Worm (Caenorhabditis elegans) whole organism, late embryonic: Measurements from ENCODE around the gene C39E9.8.

Source experiments
- C08G9.2 ChIP-seq: sonication (generic microtip); optimal IDR thresholded peaks from 2 replicates; lab custom pipeline; 2016; ENCODE audit warnings: mild to moderate bottlenecking, missing genetic modification characterization, moderate library complexity, missing compliant biosample characterization
- C38D4.7 ChIP-seq: fragments of 200-800 bp; sonication (Bioruptor generic); optimal IDR thresholded peaks from 2 replicates; lab custom pipeline; 2018; ENCODE audit warnings: mild to moderate bottlenecking, missing genetic modification characterization, moderate library complexity, missing compliant biosample characterization
- F13H6.1 ChIP-seq: sonication (generic microtip); optimal IDR thresholded peaks from 2 replicates; lab custom pipeline; 2016; ENCODE audit warnings: missing genetic modification characterization, missing compliant biosample characterization
- K02D7.2 ChIP-seq: sonication (generic microtip); optimal IDR thresholded peaks from 2 replicates; lab custom pipeline; 2017; ENCODE audit warnings: mild to moderate bottlenecking, missing genetic modification characterization, missing compliant biosample characterization
- K09A11.1 ChIP-seq: sonication (generic microtip); optimal IDR thresholded peaks from 2 replicates; lab custom pipeline; 2017; ENCODE audit warnings: antibody characterized with exemption, mild to moderate bottlenecking, missing genetic modification characterization, missing compliant biosample characterization; ENCODE audit not compliant: insufficient read depth
- T23F11.4 ChIP-seq: fragments of 200-800 bp; sonication (Bioruptor generic); optimal IDR thresholded peaks from 2 replicates; lab custom pipeline; 2018; ENCODE audit warnings: mild to moderate bottlenecking, missing genetic modification characterization, missing compliant biosample characterization
- Y22D7AL.16 ChIP-seq: sonication (generic microtip); optimal IDR thresholded peaks from 2 replicates; lab custom pipeline; 2016; ENCODE audit warnings: missing genetic modification characterization, missing compliant biosample characterization
- ahr-1 ChIP-seq: sonication (generic microtip); optimal IDR thresholded peaks from 2 replicates; lab custom pipeline; 2016; ENCODE audit warnings: missing genetic modification characterization, missing compliant biosample characterization
- ama-1 ChIP-seq: fragments of 150-350 bp; optimal IDR thresholded peaks from 2 replicates; lab custom pipeline; 2014
- ceh-19 ChIP-seq: fragments of 200-800 bp; sonication (Bioruptor generic); optimal IDR thresholded peaks from 2 replicates; lab custom pipeline; 2018; ENCODE audit warnings: mild to moderate bottlenecking, missing genetic modification characterization, missing compliant biosample characterization
- ceh-2 ChIP-seq: sonication (generic microtip); optimal IDR thresholded peaks from 2 replicates; lab custom pipeline; 2016; ENCODE audit warnings: missing genotype, missing genetic modification characterization, missing compliant biosample characterization
- ceh-22 ChIP-seq: sonication (generic microtip); optimal IDR thresholded peaks from 2 replicates; lab custom pipeline; 2017; ENCODE audit warnings: missing biosample characterization, missing genetic modification characterization
- ceh-24 ChIP-seq: sonication (generic microtip); optimal IDR thresholded peaks from 2 replicates; lab custom pipeline; 2016; ENCODE audit warnings: mild to moderate bottlenecking, missing genetic modification characterization, missing compliant biosample characterization
- ceh-31 ChIP-seq: sonication (generic microtip); optimal IDR thresholded peaks from 2 replicates; lab custom pipeline; 2016; ENCODE audit warnings: missing genetic modification characterization, missing compliant biosample characterization
- ceh-48 ChIP-seq: sonication (generic microtip); optimal IDR thresholded peaks from 2 replicates; lab custom pipeline; 2016; ENCODE audit warnings: missing genetic modification characterization, inconsistent platforms, missing compliant biosample characterization
- ceh-9 ChIP-seq: sonication (generic microtip); optimal IDR thresholded peaks from 2 replicates; lab custom pipeline; 2016; ENCODE audit warnings: mild to moderate bottlenecking, missing genetic modification characterization, inconsistent platforms, missing compliant biosample characterization
- che-1 ChIP-seq: sonication (generic microtip); optimal IDR thresholded peaks from 2 replicates; lab custom pipeline; 2016; ENCODE audit warnings: mild to moderate bottlenecking, missing genetic modification characterization, missing compliant biosample characterization
- dve-1 ChIP-seq: sonication (generic microtip); optimal IDR thresholded peaks from 2 replicates; lab custom pipeline; 2017; ENCODE audit warnings: antibody characterized with exemption, mild to moderate bottlenecking, missing genetic modification characterization, missing compliant biosample characterization
- elt-2 ChIP-seq: sonication (generic microtip); optimal IDR thresholded peaks from 2 replicates; lab custom pipeline; 2016; ENCODE audit warnings: missing genetic modification reagents, missing genetic modification characterization, missing compliant biosample characterization
- ets-4 ChIP-seq: sonication (generic microtip); optimal IDR thresholded peaks from 2 replicates; lab custom pipeline; 2016; ENCODE audit warnings: missing genetic modification characterization, missing compliant biosample characterization
- npax-4 ChIP-seq: sonication (generic microtip); optimal IDR thresholded peaks from 2 replicates; lab custom pipeline; 2016; ENCODE audit warnings: missing genetic modification characterization, missing compliant biosample characterization
- pag-3 ChIP-seq: sonication (generic microtip); optimal IDR thresholded peaks from 2 replicates; lab custom pipeline; 2016; ENCODE audit warnings: missing compliant biosample characterization, missing genetic modification characterization, borderline replicate concordance
- pha-2 ChIP-seq: sonication (generic microtip); optimal IDR thresholded peaks from 2 replicates; lab custom pipeline; 2017; ENCODE audit warnings: mild to moderate bottlenecking, missing genetic modification characterization, missing compliant biosample characterization
- sdc-2 ChIP-seq: sonication (generic microtip); optimal IDR thresholded peaks from 2 replicates; lab custom pipeline; 2016; ENCODE audit warnings: missing genotype, missing genetic modification characterization, missing compliant biosample characterization
- sox-4 ChIP-seq: sonication (generic microtip); optimal IDR thresholded peaks from 2 replicates; lab custom pipeline; 2017; ENCODE audit warnings: mild to moderate bottlenecking, missing genetic modification characterization, inconsistent platforms, missing compliant biosample characterization
- syd-9 ChIP-seq: sonication (generic microtip); optimal IDR thresholded peaks from 2 replicates; lab custom pipeline; 2016; ENCODE audit warnings: mild to moderate bottlenecking, missing genetic modification characterization, moderate library complexity, missing compliant biosample characterization
- tbx-2 ChIP-seq: sonication (generic microtip); optimal IDR thresholded peaks from 2 replicates; lab custom pipeline; 2016; ENCODE audit warnings: missing genetic modification characterization, missing compliant biosample characterization
- ttx-3 ChIP-seq: sonication (generic microtip); optimal IDR thresholded peaks from 2 replicates; lab custom pipeline; 2016; ENCODE audit warnings: missing genetic modification reagents, missing genetic modification characterization, missing compliant biosample characterization
- unc-3 ChIP-seq, 2 experiments: fragments of 200-800 bp in 1 of 2; sonication (Bioruptor generic) in 1 of 2; sonication (generic microtip) in 1 of 2; conservative IDR thresholded peaks in 1 of 2; optimal IDR thresholded peaks in 1 of 2; 2 replicates each; pipeline versions ENCODE4 v1.3.6 to Lab custom; 2016 to 2022; ENCODE audit warnings: missing compliant biosample characterization in 2 of 2, missing genetic modification characterization in 2 of 2, missing genetic modification reagents in 1 of 2
- zip-5 ChIP-seq: sonication (generic microtip); optimal IDR thresholded peaks from 2 replicates; lab custom pipeline; 2016; ENCODE audit warnings: missing genetic modification characterization, missing compliant biosample characterization
- ztf-16 ChIP-seq: sonication (generic microtip); optimal IDR thresholded peaks from 2 replicates; lab custom pipeline; 2017; ENCODE audit warnings: missing genetic modification characterization, missing compliant biosample characterization

Gene C39E9.8

DNA sequence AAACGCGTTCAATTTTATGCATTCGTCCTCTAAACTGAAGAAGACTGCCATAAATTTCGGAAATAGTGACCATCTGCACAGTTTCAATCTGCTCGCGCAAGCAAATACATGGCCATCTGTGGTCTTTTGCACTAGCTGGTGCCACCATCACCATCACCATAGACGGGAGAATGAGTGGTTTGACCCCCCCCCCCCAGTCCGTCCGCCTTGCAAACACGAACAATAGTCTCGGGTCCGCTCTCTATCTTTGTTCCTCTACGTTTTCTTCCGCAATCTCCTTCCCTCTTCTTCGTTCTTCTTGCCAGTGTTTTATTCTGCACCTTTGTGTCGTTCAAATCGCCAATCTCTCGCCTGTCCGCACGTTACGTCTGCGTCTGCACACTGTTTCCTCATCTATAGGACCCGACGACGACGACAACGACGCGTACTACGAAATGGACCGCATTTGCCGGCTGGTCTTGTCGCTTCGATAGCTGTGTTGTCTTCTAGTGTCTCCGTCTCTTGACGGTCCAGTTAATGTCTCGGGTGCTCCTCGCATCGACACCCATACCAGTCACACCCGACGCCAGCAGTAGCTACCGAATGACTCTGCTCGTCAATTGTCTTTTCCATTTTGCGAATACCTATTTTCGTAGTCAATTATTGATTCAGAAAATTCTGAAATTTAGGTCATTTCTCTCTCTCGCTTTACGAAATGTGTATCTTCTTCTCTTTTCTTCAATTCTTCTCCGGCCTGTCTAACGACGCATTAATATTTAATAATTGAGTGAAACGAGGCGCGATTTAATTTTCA, 49.4 kb upstream of the C39E9.8 start (continued):
- TF ChIP-seq syd-9 (tag; lab: Kevin White, UChicago) (no peak), ceh-2 (peak; percentile 16), pha-2 (tag; lab: Kevin White, UChicago) (no peak), C38D4.7 (no peak), dve-1 (tag; lab: Kevin White, UChicago) (peak; percentile 47), pag-3 (tag; lab: Kevin White, UChicago) (no peak), ztf-16 (tag; lab: Kevin White, UChicago) (no peak), C08G9.2 (tag; lab: Kevin White, UChicago) (peak; percentile 33), ceh-24 (tag; lab: Kevin White, UChicago) (no peak), ahr-1 (tag; lab: Kevin White, UChicago) (no peak), ets-4 (tag; lab: Kevin White, UChicago) (no peak), ceh-19 (peak; percentile 71), ttx-3 (tag; lab: Kevin White, UChicago) (no peak), Y22D7AL.16 (tag; lab: Kevin White, UChicago) (no peak), K09A11.1 (no peak)

DNA sequence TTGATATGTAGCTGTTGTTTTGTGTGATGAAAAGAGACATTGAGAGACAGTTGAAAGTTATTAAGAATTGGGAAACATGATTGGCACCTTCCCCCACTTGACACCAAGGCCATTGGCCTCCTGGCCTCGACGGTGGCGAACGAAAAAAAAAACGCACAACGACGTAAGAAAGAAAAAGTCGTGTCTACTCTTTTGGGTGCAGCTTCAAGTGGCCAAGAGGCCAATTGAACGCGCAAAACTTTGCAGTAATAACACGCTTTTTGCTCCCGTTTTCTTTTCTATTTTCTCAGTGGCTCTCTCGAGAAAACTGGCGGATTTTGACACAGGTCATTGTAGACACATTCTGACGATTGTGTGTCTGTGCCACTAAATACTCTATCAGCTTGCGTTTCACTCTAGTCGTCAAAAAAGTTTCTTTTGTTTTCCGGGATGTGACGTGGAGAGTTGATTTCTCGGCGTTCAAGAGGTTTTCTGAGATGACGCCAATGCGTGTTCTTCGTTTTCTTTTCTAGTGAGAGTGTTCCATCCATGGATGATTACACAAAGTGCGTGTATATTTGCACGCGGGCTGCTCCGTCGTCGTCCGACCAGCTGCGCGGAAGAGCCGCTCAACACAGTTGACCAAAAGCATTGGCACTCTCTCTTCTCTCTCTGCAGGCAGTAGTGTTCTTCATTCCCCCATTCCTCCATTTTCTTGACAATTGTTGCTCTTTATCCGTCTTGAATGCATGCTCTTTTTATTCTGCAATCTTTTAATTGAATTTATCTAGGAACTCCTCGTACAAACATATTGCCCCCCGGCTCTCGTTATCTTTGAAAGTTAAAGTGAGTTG, 48.6 kb upstream of the C39E9.8 start:
- peak; percentile 19 for TF ChIP-seq ama-1 (lab: Kevin White, UChicago)
- TF ChIP-seq tbx-2 (tag; lab: Kevin White, UChicago): peak; percentile 42
- peak; percentile 15 for TF ChIP-seq ceh-31 (tag; lab: Kevin White, UChicago)
- peak; percentile 3 for TF ChIP-seq che-1 (tag; lab: Kevin White, UChicago)
- TF ChIP-seq sdc-2 (tag; lab: Kevin White, UChicago): no peak
- TF ChIP-seq unc-3 (GFP tag; conservative IDR thresholded peaks at IDR 0.05; lab: Robert Waterston, UW): no peak
- no peak for TF ChIP-seq unc-3 (tag; optimal IDR thresholded peaks at IDR 0.05; lab: Kevin White, UChicago)
- TF ChIP-seq elt-2: peak; percentile 7

DNA sequence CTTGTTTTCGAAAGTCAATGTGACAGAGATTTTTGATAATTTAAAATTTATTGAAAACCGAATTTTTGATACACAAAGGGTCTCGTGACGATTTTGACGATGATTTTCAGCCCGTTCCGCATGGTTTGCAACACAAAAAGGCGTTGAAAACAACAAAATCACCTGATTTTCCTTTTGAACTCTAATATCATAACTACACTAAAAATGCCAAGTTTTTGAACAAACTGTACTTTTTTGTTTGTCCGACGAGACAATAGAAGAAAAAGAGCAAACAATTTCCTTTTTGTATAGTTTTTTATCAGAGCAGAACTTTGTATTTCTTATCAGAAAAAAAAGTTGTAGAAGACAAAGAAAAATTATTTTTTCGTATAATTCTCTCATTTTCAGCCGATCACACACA, 47.1 kb upstream of the C39E9.8 start:
- TF ChIP-seq npax-4 (tag; lab: Kevin White, UChicago) (no peak), T23F11.4 (GFP tag; lab: Kevin White, UChicago) (no peak), ttx-3 (tag; lab: Kevin White, UChicago) (no peak), F13H6.1 (tag; lab: Kevin White, UChicago) (no peak)

DNA sequence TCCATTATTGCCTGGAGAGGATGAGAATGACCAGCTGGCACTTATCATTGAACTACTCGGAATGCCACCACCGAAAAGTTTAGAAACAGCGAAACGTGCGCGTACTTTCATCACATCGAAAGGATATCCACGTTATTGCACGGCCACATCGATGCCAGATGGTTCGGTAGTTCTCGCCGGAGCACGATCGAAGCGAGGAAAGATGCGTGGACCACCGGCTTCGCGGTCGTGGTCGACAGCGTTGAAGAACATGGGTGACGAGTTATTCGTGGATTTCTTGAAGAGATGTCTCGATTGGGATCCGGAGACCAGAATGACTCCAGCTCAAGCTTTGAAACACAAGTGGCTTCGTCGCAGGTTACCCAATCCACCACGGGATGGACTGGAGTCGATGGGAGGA, 45.7 kb upstream of the C39E9.8 start:
- TF ChIP-seq sox-4 (tag; lab: Kevin White, UChicago): no peak
- no peak for TF ChIP-seq pag-3 (tag; lab: Kevin White, UChicago)

DNA sequence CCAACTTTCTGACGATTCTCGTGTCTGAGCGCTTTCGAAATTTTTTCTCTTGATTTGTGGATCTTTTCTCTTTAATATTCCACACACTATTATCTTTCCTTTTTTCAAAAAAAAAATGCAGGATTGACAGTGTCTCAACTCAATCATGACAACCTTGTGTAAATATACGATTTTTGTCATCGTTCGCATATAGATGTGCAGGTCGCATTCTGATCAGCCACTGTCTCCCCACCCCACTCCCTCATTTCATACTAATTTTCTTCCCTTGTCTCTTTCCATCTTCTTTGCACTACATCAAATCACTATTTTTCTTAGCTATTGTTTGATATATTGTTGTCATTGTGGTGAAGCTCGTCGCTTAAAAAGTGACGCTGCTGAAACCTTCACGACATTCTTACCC, 43.9 kb upstream of the C39E9.8 start:
- TF ChIP-seq tbx-2 (tag; lab: Kevin White, UChicago) (no peak), zip-5 (tag; lab: Kevin White, UChicago) (no peak)

DNA sequence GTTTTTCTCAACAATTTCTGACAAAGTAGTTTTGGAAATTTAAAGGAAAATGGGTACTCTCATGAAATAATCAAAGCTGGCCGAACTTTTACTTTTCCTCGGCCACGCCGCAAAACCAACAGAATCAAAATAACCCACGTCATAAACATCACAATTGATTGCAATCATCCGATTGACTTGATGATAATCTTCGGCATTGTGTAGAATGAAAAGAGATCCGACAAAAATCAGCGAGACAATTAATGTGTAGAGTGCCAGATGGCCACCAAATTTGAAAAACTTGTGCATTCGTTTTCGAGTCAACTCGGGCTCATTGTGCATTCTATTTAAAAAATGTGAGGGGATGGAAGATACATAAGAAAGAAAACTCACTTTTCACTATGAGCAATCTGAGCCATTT, 42.4 kb upstream of the C39E9.8 start:
- TF ChIP-seq ceh-9 (tag; lab: Kevin White, UChicago) (no peak), K02D7.2 (tag; lab: Kevin White, UChicago) (no peak), ceh-22 (tag; lab: Kevin White, UChicago) (no peak), ceh-48 (no peak), sox-4 (tag; lab: Kevin White, UChicago) (no peak), K09A11.1 (no peak), ceh-2 (no peak), C38D4.7 (no peak)
